Fruit fly (Drosophila melanogaster): ENCODE measurements around the gene Bub1.

The Bub1 gene

dm6 chr2L:5259076-5259843, 19.4 kb upstream of the Bub1 start:
- no peak for TF ChIP-seq OdsH (GFP tag; optimal IDR thresholded peaks at IDR 0.05)
- TF ChIP-seq usp (GFP tag; optimal IDR thresholded peaks at IDR 0.05) = no peak
- no peak for TF ChIP-seq psq (GFP tag; optimal IDR thresholded peaks at IDR 0.05)
- TF ChIP-seq fru (GFP tag; optimal IDR thresholded peaks at IDR 0.05) = no peak
- TF ChIP-seq CG32264 (GFP tag; optimal IDR thresholded peaks at IDR 0.05) = no peak
- TF ChIP-seq N (GFP tag; optimal IDR thresholded peaks at IDR 0.05) = no peak
- no peak for TF ChIP-seq tai (GFP tag; optimal IDR thresholded peaks at IDR 0.05)
- no peak for TF ChIP-seq dl (GFP tag; optimal IDR thresholded peaks at IDR 0.05; ENCODE audit: insufficient read depth in 1 of 2, partially characterized antibody in 2 of 2)
- TF ChIP-seq jim (GFP tag; optimal IDR thresholded peaks at IDR 0.05) = no peak
- no peak for TF ChIP-seq pan (optimal IDR thresholded peaks at IDR 0.05)
- no peak for TF ChIP-seq Dif (GFP tag; optimal IDR thresholded peaks at IDR 0.05; ENCODE audit: partially characterized antibody)

dm6 chr2L:5260267-5260666, 18.4 kb upstream of the Bub1 start:
- TF ChIP-seq usp (GFP tag; optimal IDR thresholded peaks at IDR 0.05) (no peak), fru (GFP tag; optimal IDR thresholded peaks at IDR 0.05) (no peak), CG9705 (GFP tag; optimal IDR thresholded peaks at IDR 0.05) (no peak), sv (GFP tag; optimal IDR thresholded peaks at IDR 0.05) (no peak), Vsx2 (GFP tag; optimal IDR thresholded peaks at IDR 0.05; ENCODE audit: partially characterized antibody) (no peak), Sp1 (GFP tag; optimal IDR thresholded peaks at IDR 0.05) (no peak), jim (GFP tag; optimal IDR thresholded peaks at IDR 0.05) (no peak), Rel (GFP tag; optimal IDR thresholded peaks at IDR 0.05) (no peak), Rel (tag; optimal IDR thresholded peaks at IDR 0.05) (no peak), lola (GFP tag; optimal IDR thresholded peaks at IDR 0.05) (no peak), Hr83 (GFP tag; optimal IDR thresholded peaks at IDR 0.05; ENCODE audit: poor library complexity, severe bottlenecking) (no peak)

dm6 chr2L:5261223-5261984, 17.3 kb upstream of the Bub1 start:
- TF ChIP-seq br (GFP tag; optimal IDR thresholded peaks at IDR 0.05) = peak; percentile 92
- peak; percentile 84 for TF ChIP-seq brk (GFP tag; optimal IDR thresholded peaks at IDR 0.05)
- TF ChIP-seq N (GFP tag; optimal IDR thresholded peaks at IDR 0.05) = no peak
- peak; percentile 66 for TF ChIP-seq dmrt93B (GFP tag; optimal IDR thresholded peaks at IDR 0.05)
- TF ChIP-seq fru (GFP tag; optimal IDR thresholded peaks at IDR 0.05) = peak; percentile 90
- peak; percentile 85 for TF ChIP-seq sage (GFP tag; optimal IDR thresholded peaks at IDR 0.05)
- peak; percentile 38 to 91 for TF ChIP-seq foxo (GFP tag; optimal IDR thresholded peaks at IDR 0.05)
- peak; percentile 85 for TF ChIP-seq OdsH (GFP tag; optimal IDR thresholded peaks at IDR 0.05)
- no peak for TF ChIP-seq jim (GFP tag; optimal IDR thresholded peaks at IDR 0.05)
- peak; percentile 84 for TF ChIP-seq CG9705 (GFP tag; optimal IDR thresholded peaks at IDR 0.05)
- TF ChIP-seq Rel (GFP tag; optimal IDR thresholded peaks at IDR 0.05) = peak; percentile 66
- TF ChIP-seq Rel (tag; optimal IDR thresholded peaks at IDR 0.05) = peak; percentile 70
- peak; percentile 83 for TF ChIP-seq CG32264 (GFP tag; optimal IDR thresholded peaks at IDR 0.05)
- TF ChIP-seq Dif (GFP tag; optimal IDR thresholded peaks at IDR 0.05; ENCODE audit: partially characterized antibody) = no peak
- TF ChIP-seq Hnf4 (GFP tag; optimal IDR thresholded peaks at IDR 0.05) = peak; percentile 84
- peak; percentile 63 for TF ChIP-seq tai (GFP tag; optimal IDR thresholded peaks at IDR 0.05)
- no peak for TF ChIP-seq pan (optimal IDR thresholded peaks at IDR 0.05)
- TF ChIP-seq ey (GFP tag; optimal IDR thresholded peaks at IDR 0.05) = peak; percentile 85
- no peak for TF ChIP-seq Myc (optimal IDR thresholded peaks at IDR 0.05)
- peak; percentile 92 for TF ChIP-seq h (GFP tag; optimal IDR thresholded peaks at IDR 0.05)
- no peak for TF ChIP-seq Abd-B (GFP tag; optimal IDR thresholded peaks at IDR 0.05)
- no peak for TF ChIP-seq lola (GFP tag; optimal IDR thresholded peaks at IDR 0.05)
- TF ChIP-seq Jra (GFP tag; optimal IDR thresholded peaks at IDR 0.05) = peak; percentile 71
- no peak for TF ChIP-seq Hr83 (GFP tag; optimal IDR thresholded peaks at IDR 0.05; ENCODE audit: poor library complexity, severe bottlenecking)
- TF ChIP-seq woc (GFP tag; optimal IDR thresholded peaks at IDR 0.05) = peak; percentile 91
- peak; percentile 90 for TF ChIP-seq rgr (GFP tag; optimal IDR thresholded peaks at IDR 0.05)
- peak; percentile 86 for TF ChIP-seq Sp1 (GFP tag; optimal IDR thresholded peaks at IDR 0.05)
- no peak for TF ChIP-seq sv (GFP tag; optimal IDR thresholded peaks at IDR 0.05)
- TF ChIP-seq dsf (GFP tag; optimal IDR thresholded peaks at IDR 0.05; ENCODE audit: borderline replicate concordance) = peak; percentile 32
- peak; percentile 92 for TF ChIP-seq HLH106 (tag; optimal IDR thresholded peaks at IDR 0.05)
- peak; percentile 86 for TF ChIP-seq psq (GFP tag; optimal IDR thresholded peaks at IDR 0.05)
